Worm (Caenorhabditis elegans) whole organism, mixed stage, embryonic: ENCODE measurements around the gene pqn-65.

Experiments
- blmp-1 ChIP-seq: fragments of 150-350 bp; optimal IDR thresholded peaks from 2 replicates; lab custom pipeline; 2014; ENCODE audit warnings: missing biosample characterization, missing genetic modification characterization
- cnd-1 ChIP-seq: fragments of 200-800 bp; sonication (Bioruptor generic); optimal IDR thresholded peaks from 2 replicates; lab custom pipeline; 2018; ENCODE audit warnings: mild to moderate bottlenecking, missing genetic modification characterization, missing compliant biosample characterization
- elt-3 ChIP-seq: fragments of 150-350 bp; optimal IDR thresholded peaks from 2 replicates; lab custom pipeline; 2014; ENCODE audit warnings: missing biosample characterization, missing genetic modification characterization
- lsy-2 ChIP-seq: fragments of 150-350 bp; optimal IDR thresholded peaks from 2 replicates; lab custom pipeline; 2014; ENCODE audit warnings: missing biosample characterization, missing genetic modification characterization
- mep-1 ChIP-seq: fragments of 150-350 bp; optimal IDR thresholded peaks from 2 replicates; lab custom pipeline; 2017; ENCODE audit warnings: missing biosample characterization, missing genetic modification reagents, missing genetic modification characterization, inconsistent platforms
- nhr-12 ChIP-seq: fragments of 150-350 bp; optimal IDR thresholded peaks from 2 replicates; lab custom pipeline; 2014; ENCODE audit warnings: missing biosample characterization, missing genetic modification characterization
- nhr-76 ChIP-seq: sonication (generic microtip); optimal IDR thresholded peaks from 2 replicates; lab custom pipeline; 2017; ENCODE audit warnings: missing biosample characterization, missing genetic modification characterization
- pha-4 ChIP-seq: fragments of 150-350 bp; optimal IDR thresholded peaks from 2 replicates; lab custom pipeline; 2018; ENCODE audit warnings: missing biosample characterization, missing genetic modification reagents, missing genetic modification characterization
- snpc-4 ChIP-seq: fragments of 150-350 bp; optimal IDR thresholded peaks from 2 replicates; lab custom pipeline; 2014; ENCODE audit warnings: missing biosample characterization, missing genetic modification characterization
- ztf-11 ChIP-seq: fragments of 150-350 bp; optimal IDR thresholded peaks from 2 replicates; lab custom pipeline; 2014; ENCODE audit warnings: missing biosample characterization, missing genetic modification characterization

DNA sequence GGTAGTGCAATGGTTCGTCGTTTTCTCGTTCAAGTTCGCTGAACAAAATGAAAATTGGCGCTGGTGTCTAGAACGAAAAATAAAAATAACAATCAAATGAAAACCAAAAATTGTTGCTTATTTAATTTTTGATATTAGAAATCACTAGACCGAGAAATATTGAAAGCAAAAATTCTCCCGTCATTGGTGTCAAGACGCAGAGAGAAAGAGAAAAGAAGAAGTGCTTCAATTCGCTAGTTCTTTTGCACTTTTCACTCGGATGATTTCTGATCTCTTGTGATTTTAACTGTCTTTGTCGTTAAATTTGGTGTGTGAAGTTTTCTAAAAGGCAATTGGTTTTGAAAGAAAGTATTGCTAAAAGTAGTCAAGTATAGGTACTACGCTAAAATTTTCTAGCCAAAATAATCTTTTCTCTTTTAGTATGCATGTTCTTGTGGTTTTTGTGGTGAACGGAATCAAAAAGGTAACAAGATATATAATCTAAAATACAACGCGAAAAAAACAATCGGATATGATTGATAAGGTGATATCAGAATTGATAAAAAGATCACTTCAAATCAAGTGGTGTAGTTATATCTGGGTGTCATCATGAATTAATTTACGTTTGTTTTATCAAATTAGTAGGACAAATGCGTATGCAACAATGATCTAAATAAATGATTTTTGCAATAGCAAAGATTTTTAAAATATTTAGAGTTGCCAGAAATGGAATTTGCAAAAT is 43.7 kb upstream of the pqn-65 start:
- TF ChIP-seq elt-3 (tag; lab: Kevin White, UChicago), result peak; percentile 14
- no peak for TF ChIP-seq pha-4
- no peak for TF ChIP-seq nhr-76
- no peak for TF ChIP-seq snpc-4 (tag; lab: Kevin White, UChicago)
- TF ChIP-seq cnd-1, result no peak
- no peak for TF ChIP-seq nhr-12 (tag; lab: Kevin White, UChicago)
- TF ChIP-seq blmp-1 (tag; lab: Kevin White, UChicago), result no peak
- TF ChIP-seq lsy-2 (tag; lab: Kevin White, UChicago), result no peak
- no peak for TF ChIP-seq mep-1 (tag; lab: Kevin White, UChicago)
- no peak for TF ChIP-seq ztf-11
